Worm (Caenorhabditis elegans) whole organism, midembryonic: ENCODE results near the gene dlhd-1.

ENCODE experiments used
- T22C8.4 ChIP-seq: fragments of 200-800 bp; sonication (Bioruptor generic); IDR thresholded peaks from 2 replicates; pipeline ENCODE4 v1.3.6; 2022; ENCODE audit warnings: missing genetic modification characterization, missing compliant biosample characterization
- cog-1 ChIP-seq: sonication (generic microtip); optimal IDR thresholded peaks from 2 replicates; lab custom pipeline; 2016; ENCODE audit warnings: missing genetic modification characterization, missing compliant biosample characterization
- flt-1 ChIP-seq: fragments of 200-800 bp; sonication (Bioruptor generic); IDR thresholded peaks from 2 replicates; pipeline ENCODE4 v1.3.6; 2022; ENCODE audit warnings: missing genetic modification characterization, missing compliant biosample characterization
- med-1 ChIP-seq: sonication (generic microtip); optimal IDR thresholded peaks from 2 replicates; lab custom pipeline; 2017; ENCODE audit warnings: missing genetic modification characterization, mild to moderate bottlenecking, missing compliant biosample characterization, antibody characterized with exemption, missing genetic modification reagents; ENCODE audit not compliant: insufficient read depth
- ref-1 ChIP-seq: fragments of 200-800 bp; sonication (Bioruptor generic); conservative IDR thresholded peaks from 2 replicates; pipeline ENCODE4 v1.3.6; 2022; ENCODE audit warnings: missing genetic modification reagents, missing genetic modification characterization, missing compliant biosample characterization
- ztf-23 ChIP-seq: fragments of 200-800 bp; sonication (Bioruptor generic); IDR thresholded peaks from 2 replicates; pipeline ENCODE4 v1.3.6; 2022; ENCODE audit warnings: missing genetic modification reagents, missing genetic modification characterization, missing compliant biosample characterization

- TF ChIP-seq cog-1 (no peak), ztf-23 (GFP tag; lab: Robert Waterston, UW) (no peak), flt-1 (GFP tag; lab: Robert Waterston, UW) (no peak), med-1 (GFP tag; lab: Kevin White, UChicago) (no peak), T22C8.4 (no peak), ref-1 (GFP tag; lab: Robert Waterston, UW) (no peak)
These were observed 31.6 kb upstream of the dlhd-1 start for ce11 chrII:1203523-1203922.
